Worm (Caenorhabditis elegans): ENCODE results near the gene Y110A2AL.4.

- TF ChIP-seq ama-1 (optimal IDR thresholded peaks at IDR 0.05) (no peak), flt-1 (GFP tag; IDR thresholded peaks at IDR 0.05) (no peak), scrt-1 (GFP tag; IDR thresholded peaks at IDR 0.05) (no peak), B0310.2 (tag; optimal IDR thresholded peaks at IDR 0.05) (no peak)
Measured at ce11 chrII:2804245-2804644, 34.9 kb upstream of the Y110A2AL.4 start.
